Worm (Caenorhabditis elegans) whole organism, L4/young adult: ENCODE results near the gene srh-102.

ENCODE experiments used
- W03F9.2 ChIP-seq: fragments of 150-350 bp; optimal IDR thresholded peaks from 2 replicates; lab custom pipeline; 2014; ENCODE audit warnings: missing biosample characterization, missing genetic modification characterization
- dao-5 ChIP-seq: sonication (generic microtip); optimal IDR thresholded peaks from 2 replicates; lab custom pipeline; 2016; ENCODE audit warnings: missing genotype, missing genetic modification characterization, moderate library complexity, missing compliant biosample characterization
- him-1 ChIP-seq: sonication (generic microtip); optimal IDR thresholded peaks from 2 replicates; lab custom pipeline; 2016; ENCODE audit warnings: missing genotype, missing genetic modification reagents, missing genetic modification characterization, missing compliant biosample characterization

srh-102 gene

ce11 chrV:17165409-17165808 is at the start of gene srh-102:
Gene srh-102, minus strand, starts transcription at chrV:17165509.
- TF ChIP-seq him-1 (tag; lab: Kevin White, UChicago) (no peak), dao-5 (tag; lab: Kevin White, UChicago) (no peak), W03F9.2 (tag; lab: Kevin White, UChicago) (no peak)

DNA sequence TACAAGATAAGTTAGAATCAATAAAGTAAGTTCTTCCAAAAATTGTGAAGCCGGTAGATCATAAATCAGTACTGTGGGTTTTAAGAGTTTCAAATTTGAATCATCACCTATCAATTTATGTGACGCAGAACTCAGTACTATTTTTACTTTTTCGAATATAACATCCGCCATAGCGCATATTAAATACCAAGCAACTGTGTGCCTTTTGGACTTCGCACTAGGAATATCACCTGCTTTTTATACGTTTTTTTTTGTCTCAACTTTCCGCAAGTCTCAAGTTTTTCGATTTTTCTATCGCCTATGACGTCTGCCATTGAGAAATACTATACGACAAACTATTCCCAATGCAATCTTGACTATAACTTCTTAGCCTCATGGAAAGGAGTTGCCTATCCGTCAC is 47.4 kb upstream of the srh-102 start, which contains the start of gene srh-113:
srh-113 (plus strand) TSS at position 301 of the 400 bp plus-strand sequence.
- TF ChIP-seq dao-5 (tag; lab: Kevin White, UChicago) = no peak
- TF ChIP-seq him-1 (tag; lab: Kevin White, UChicago) = no peak
- TF ChIP-seq W03F9.2 (tag; lab: Kevin White, UChicago) = no peak

- TF ChIP-seq him-1 (tag; lab: Kevin White, UChicago) (no peak), dao-5 (tag; lab: Kevin White, UChicago) (no peak), W03F9.2 (tag; lab: Kevin White, UChicago) (no peak)
Measured at ce11 chrV:17211989-17212731, 46.9 kb upstream of the srh-102 start, which contains the start of gene srh-236. Gene srh-236, minus strand, starts transcription at chrV:17212039.

ce11 chrV:17208045-17208444 is 42.7 kb upstream of the srh-102 start, which contains the start of gene Y68A4A.13:
Gene Y68A4A.13, minus strand, starts transcription at chrV:17208145.
- no peak for TF ChIP-seq W03F9.2 (tag; lab: Kevin White, UChicago)
- TF ChIP-seq dao-5 (tag; lab: Kevin White, UChicago) = no peak
- no peak for TF ChIP-seq him-1 (tag; lab: Kevin White, UChicago)

DNA sequence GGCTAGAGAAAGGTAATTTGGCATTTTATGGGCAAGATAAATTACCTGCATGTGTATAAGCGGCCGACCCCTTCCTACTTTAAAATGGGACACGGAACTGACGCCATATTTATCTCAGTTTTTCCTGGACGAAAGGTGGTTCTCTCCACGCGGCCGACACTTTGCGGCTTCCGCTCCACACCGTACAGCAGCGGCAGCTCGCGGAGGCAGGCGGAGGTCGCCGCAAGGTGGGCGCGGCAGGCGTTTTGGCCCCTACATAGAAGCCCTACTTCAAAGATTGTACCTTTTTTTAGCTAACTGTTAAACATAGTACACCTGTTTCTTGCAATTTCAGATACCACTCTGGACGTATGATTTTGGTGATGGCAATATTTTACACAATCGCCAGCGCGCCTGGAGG is 41.2 kb upstream of the srh-102 start:
- TF ChIP-seq him-1 (tag; lab: Kevin White, UChicago) (no peak), W03F9.2 (tag; lab: Kevin White, UChicago) (no peak)

DNA sequence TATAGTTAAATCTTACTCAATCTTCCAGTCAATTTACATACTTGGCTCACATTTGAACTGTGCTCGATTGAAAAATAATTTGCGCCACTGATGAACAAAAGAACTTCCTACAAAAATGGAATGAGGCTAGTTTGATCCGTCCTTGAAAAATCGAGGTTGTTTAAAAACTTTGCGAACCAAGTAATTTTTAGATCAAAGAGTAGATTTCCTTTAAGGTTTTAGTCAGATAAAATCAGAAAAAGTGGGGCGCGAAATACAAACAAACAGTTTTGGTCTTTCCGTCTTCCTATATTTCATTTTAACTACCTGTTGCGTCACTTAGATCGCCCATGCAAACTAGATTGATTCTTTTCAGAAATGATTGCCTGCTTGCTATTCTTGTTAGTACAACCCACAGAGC is 36.5 kb upstream of the srh-102 start, which contains the start of gene Y68A4A.10:
Y68A4A.10 (plus strand) TSS at position 301 of the 400 bp plus-strand sequence.
- TF ChIP-seq W03F9.2 (tag; lab: Kevin White, UChicago) (no peak), dao-5 (tag; lab: Kevin White, UChicago) (no peak), him-1 (tag; lab: Kevin White, UChicago) (no peak)

DNA sequence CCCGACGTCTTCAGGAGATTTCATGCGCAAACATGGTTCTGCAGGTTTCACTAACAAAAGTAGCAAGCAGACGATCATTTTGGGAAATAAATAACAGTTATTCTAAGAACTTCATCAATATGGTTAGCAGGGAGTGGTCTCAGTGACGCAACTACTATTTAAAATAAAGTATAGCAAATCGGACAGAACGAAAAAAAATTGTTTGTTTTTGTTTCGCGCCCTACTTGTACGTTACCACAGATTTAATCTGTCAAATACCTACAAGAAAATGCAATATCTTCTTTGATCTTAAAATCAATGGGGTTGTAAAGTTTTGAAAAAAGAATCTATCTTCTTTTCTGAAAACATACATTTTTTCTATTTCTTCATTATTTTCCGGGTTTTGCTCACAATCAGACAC is 33.6 kb upstream of the srh-102 start, which contains the start of gene srz-96:
srz-96 (plus strand) TSS at position 301 of the 400 bp plus-strand sequence.
- TF ChIP-seq dao-5 (tag; lab: Kevin White, UChicago) (no peak), him-1 (tag; lab: Kevin White, UChicago) (no peak), W03F9.2 (tag; lab: Kevin White, UChicago) (no peak)

DNA sequence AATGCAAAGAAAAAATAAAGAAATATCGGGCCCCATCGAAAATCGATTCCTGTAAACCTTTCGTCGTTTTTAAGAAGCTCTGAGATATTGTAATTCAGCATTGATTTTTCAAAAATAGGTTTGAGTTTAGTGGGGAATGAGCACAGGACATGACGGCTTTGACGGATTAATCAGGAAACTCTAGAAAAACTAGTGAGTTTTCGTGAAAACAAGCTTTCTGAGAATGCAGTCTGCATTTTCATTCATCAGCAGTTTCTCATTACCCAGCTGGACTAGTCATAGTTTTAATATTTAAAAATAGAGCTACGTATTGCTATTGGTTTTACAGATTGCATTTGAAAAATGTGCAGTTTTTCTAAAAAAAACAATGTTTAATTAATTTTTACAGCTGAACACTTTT is 26.9 kb upstream of the srh-102 start, which contains the start of gene srz-47:
srz-47 (minus strand) TSS at position 101 of the 400 bp plus-strand sequence.
- TF ChIP-seq him-1 (tag; lab: Kevin White, UChicago) (no peak), dao-5 (tag; lab: Kevin White, UChicago) (no peak), W03F9.2 (tag; lab: Kevin White, UChicago) (no peak)

DNA sequence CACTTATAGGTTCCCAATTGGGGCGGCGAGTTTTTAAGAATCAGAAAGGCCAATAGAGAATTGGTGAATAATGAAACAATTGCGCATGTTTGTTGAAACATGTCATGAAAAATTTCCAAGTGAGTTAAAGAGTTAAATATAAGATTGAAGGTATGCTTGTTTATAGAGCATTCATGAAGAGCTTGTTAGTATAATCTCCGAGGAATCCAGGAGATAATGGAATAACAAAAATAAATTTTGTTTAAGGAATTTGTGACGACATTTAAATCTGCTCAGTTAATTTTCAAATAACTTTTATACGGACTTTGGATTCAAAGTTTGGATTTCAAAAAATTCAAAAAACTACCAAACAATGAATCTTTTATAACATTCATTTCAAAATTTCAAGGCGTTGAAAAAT is 25.1 kb upstream of the srh-102 start, which contains the start of gene str-199:
str-199 (minus strand) TSS at position 101 of the 400 bp plus-strand sequence.
- TF ChIP-seq him-1 (tag; lab: Kevin White, UChicago) (no peak), dao-5 (tag; lab: Kevin White, UChicago) (no peak), W03F9.2 (tag; lab: Kevin White, UChicago) (no peak)

DNA sequence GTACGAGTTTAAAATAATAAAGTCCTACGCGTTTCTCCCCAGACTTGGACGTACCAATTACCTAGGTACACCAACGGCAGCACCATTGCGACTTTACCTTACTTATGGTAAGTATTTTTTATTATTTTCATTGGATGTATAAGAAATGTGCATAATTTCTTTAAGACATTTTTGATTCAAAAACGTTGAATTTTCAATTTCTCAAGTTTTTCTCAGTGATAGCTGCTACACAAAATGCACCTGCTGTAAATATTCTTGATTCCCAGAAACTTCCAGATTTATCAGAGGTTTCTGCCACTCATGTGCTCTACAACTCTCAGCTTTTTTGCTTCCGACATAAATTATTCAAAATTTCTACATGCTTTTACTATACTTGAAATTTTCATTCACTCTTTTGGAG is 16.7 kb upstream of the srh-102 start, which contains the start of gene srh-159:
srh-159 (plus strand) TSS at position 301 of the 400 bp plus-strand sequence.
- TF ChIP-seq dao-5 (tag; lab: Kevin White, UChicago) (no peak), him-1 (tag; lab: Kevin White, UChicago) (no peak), W03F9.2 (tag; lab: Kevin White, UChicago) (no peak)

ce11 chrV:17178457-17178856 is 13.1 kb upstream of the srh-102 start, which contains the start of gene srh-174:
Gene srh-174, plus strand, starts transcription at chrV:17178757.
- TF ChIP-seq W03F9.2 (tag; lab: Kevin White, UChicago) (no peak), him-1 (tag; lab: Kevin White, UChicago) (no peak), dao-5 (tag; lab: Kevin White, UChicago) (no peak)

ce11 chrV:17177967-17178366 is 12.7 kb upstream of the srh-102 start, which contains the start of gene srsx-1:
Gene srsx-1, minus strand, starts transcription at chrV:17178067.
- no peak for TF ChIP-seq W03F9.2 (tag; lab: Kevin White, UChicago)
- TF ChIP-seq dao-5 (tag; lab: Kevin White, UChicago) = no peak
- no peak for TF ChIP-seq him-1 (tag; lab: Kevin White, UChicago)

DNA sequence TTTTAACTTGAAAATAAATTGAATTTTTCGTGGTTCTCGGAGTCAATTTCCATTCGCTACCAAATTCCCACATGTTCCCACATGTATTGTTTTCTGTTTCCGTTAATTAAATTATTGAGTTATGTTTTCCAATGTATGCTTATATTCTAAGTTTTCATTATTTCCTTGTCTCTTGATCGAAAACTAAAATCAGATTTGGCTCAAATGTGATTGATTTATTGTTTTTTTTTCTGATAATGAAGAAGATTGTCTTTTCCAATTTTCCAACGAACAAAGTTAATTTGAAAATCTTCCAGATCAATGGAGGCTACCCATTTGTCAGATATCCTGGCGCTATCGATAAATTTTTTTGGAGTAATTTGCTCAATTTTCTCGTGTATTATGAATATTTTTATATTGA is 8.4 kb upstream of the srh-102 start, which contains the start of gene srbc-25:
srbc-25 (plus strand) TSS at position 301 of the 400 bp plus-strand sequence.
- TF ChIP-seq dao-5 (tag; lab: Kevin White, UChicago) (no peak), W03F9.2 (tag; lab: Kevin White, UChicago) (no peak), him-1 (tag; lab: Kevin White, UChicago) (no peak)
